Worm (Caenorhabditis elegans) whole organism, mixed stage, embryonic: ENCODE results near the gene F49H12.7.

ENCODE experiments used
- blmp-1 ChIP-seq: fragments of 150-350 bp; optimal IDR thresholded peaks from 2 replicates; lab custom pipeline; 2014; ENCODE audit warnings: missing biosample characterization, missing genetic modification characterization
- ceh-39 ChIP-seq: fragments of 150-350 bp; optimal IDR thresholded peaks from 2 replicates; lab custom pipeline; 2014; ENCODE audit warnings: missing biosample characterization, missing genetic modification characterization
- elt-3 ChIP-seq: fragments of 150-350 bp; optimal IDR thresholded peaks from 2 replicates; lab custom pipeline; 2014; ENCODE audit warnings: missing biosample characterization, missing genetic modification characterization
- mep-1 ChIP-seq: fragments of 150-350 bp; optimal IDR thresholded peaks from 2 replicates; lab custom pipeline; 2017; ENCODE audit warnings: missing biosample characterization, missing genetic modification reagents, missing genetic modification characterization, inconsistent platforms
- nhr-12 ChIP-seq: fragments of 150-350 bp; optimal IDR thresholded peaks from 2 replicates; lab custom pipeline; 2014; ENCODE audit warnings: missing biosample characterization, missing genetic modification characterization
- nhr-2 ChIP-seq: fragments of 150-350 bp; optimal IDR thresholded peaks from 2 replicates; lab custom pipeline; 2014; ENCODE audit warnings: missing biosample characterization, missing genetic modification characterization
- nhr-28 ChIP-seq: fragments of 150-350 bp; optimal IDR thresholded peaks from 2 replicates; lab custom pipeline; 2014; ENCODE audit warnings: missing biosample characterization, missing genetic modification characterization
- nhr-76 ChIP-seq: sonication (generic microtip); optimal IDR thresholded peaks from 2 replicates; lab custom pipeline; 2017; ENCODE audit warnings: missing biosample characterization, missing genetic modification characterization
- snpc-4 ChIP-seq: fragments of 150-350 bp; optimal IDR thresholded peaks from 2 replicates; lab custom pipeline; 2014; ENCODE audit warnings: missing biosample characterization, missing genetic modification characterization
- unc-39 ChIP-seq: fragments of 150-350 bp; optimal IDR thresholded peaks from 2 replicates; lab custom pipeline; 2014; ENCODE audit warnings: missing biosample characterization, missing genetic modification characterization
- ztf-11 ChIP-seq: fragments of 150-350 bp; optimal IDR thresholded peaks from 2 replicates; lab custom pipeline; 2014; ENCODE audit warnings: missing biosample characterization, missing genetic modification characterization

DNA sequence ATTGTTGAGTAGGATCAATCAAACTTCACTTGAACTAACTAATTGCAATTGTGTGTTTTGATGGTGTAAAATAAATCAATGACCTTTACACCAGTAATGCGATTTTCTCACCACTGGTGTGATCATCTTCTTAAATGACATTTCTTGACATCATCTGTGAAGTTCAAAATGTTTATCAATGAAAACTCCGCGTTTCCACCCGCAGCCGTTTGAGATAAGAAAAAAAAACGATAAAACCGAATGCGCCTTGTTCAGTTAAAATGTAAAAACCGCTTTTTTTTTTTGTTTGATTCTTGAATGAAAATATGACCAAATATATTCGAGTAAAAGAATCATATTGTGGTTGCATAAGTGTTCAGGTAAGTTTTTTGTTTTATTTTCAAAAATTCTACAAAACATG lies 13.2 kb upstream of the F49H12.7 start, which contains the start of gene Y102A11A.1:
- TF ChIP-seq ztf-11 (tag; lab: Kevin White, UChicago) (no peak), nhr-2 (tag; lab: Kevin White, UChicago) (no peak), mep-1 (tag; lab: Kevin White, UChicago) (no peak), nhr-12 (tag; lab: Kevin White, UChicago) (no peak), elt-3 (tag; lab: Kevin White, UChicago) (no peak), snpc-4 (tag; lab: Kevin White, UChicago) (no peak), blmp-1 (no peak), unc-39 (tag; lab: Kevin White, UChicago) (no peak), nhr-28 (tag; lab: Kevin White, UChicago) (no peak), ceh-39 (tag; lab: Kevin White, UChicago) (no peak), nhr-76 (tag; lab: Kevin White, UChicago) (no peak)
